Fruit fly (Drosophila melanogaster) whole organism, embryonic: Measurements from ENCODE around the gene CG43116.

Source experiments
- B-H2 ChIP-seq: fragments of 200-800 bp; sonication (Bioruptor generic); optimal IDR thresholded peaks from 2 replicates; lab custom pipeline; 2018; ENCODE audit warnings: missing biosample characterization, mild to moderate bottlenecking, missing genetic modification characterization
- C15 ChIP-seq: fragments of 200-800 bp; sonication (Bioruptor generic); IDR thresholded peaks from 3 replicates; pipeline ENCODE4 v1.3.6; 2022; ENCODE audit warnings: missing biosample characterization, missing genetic modification characterization
- CG10565 ChIP-seq: fragments of 200-800 bp; sonication (Bioruptor generic); optimal IDR thresholded peaks from 3 replicates; lab custom pipeline; 2016; ENCODE audit warnings: missing biosample characterization, mild to moderate bottlenecking, missing genetic modification characterization
- CG10959 ChIP-seq: fragments of 200-800 bp; sonication (Bioruptor generic); IDR thresholded peaks from 2 replicates; pipeline ENCODE4 v1.3.6; 2022; ENCODE audit warnings: missing biosample characterization, missing genetic modification characterization
- CG11456 ChIP-seq: fragments of 200-800 bp; sonication (Bioruptor generic); IDR thresholded peaks from 3 replicates; pipeline ENCODE4 v1.3.6; 2022; ENCODE audit warnings: missing biosample characterization, missing genetic modification characterization
- CG11696 ChIP-seq: fragments of 200-800 bp; sonication (Bioruptor generic); IDR thresholded peaks from 2 replicates; pipeline ENCODE4 v1.3.6; 2022; ENCODE audit warnings: missing biosample characterization, missing genetic modification characterization
- CG12155 ChIP-seq: fragments of 200-800 bp; sonication (Bioruptor generic); optimal IDR thresholded peaks from 3 replicates; lab custom pipeline; 2016; ENCODE audit warnings: missing biosample characterization, missing genetic modification characterization
- CG12942 ChIP-seq: fragments of 200-800 bp; sonication (Bioruptor generic); optimal IDR thresholded peaks from 3 replicates; lab custom pipeline; 2016; ENCODE audit warnings: missing biosample characterization, missing genetic modification characterization
- CG14014 ChIP-seq: fragments of 200-800 bp; sonication (Bioruptor generic); IDR thresholded peaks from 2 replicates; pipeline ENCODE4 v1.3.6; 2022; ENCODE audit warnings: missing biosample characterization, missing genetic modification characterization
- CG16813 ChIP-seq: fragments of 200-800 bp; sonication (Bioruptor generic); IDR thresholded peaks from 3 replicates; pipeline ENCODE4 v1.3.6; 2022; ENCODE audit warnings: missing biosample characterization, missing genetic modification characterization; ENCODE audit not compliant: partially characterized antibody
- CG17186 ChIP-seq: fragments of 200-800 bp; sonication (Bioruptor generic); optimal IDR thresholded peaks from 3 replicates; lab custom pipeline; 2017; ENCODE audit warnings: missing biosample characterization, missing genetic modification reagents, missing genetic modification characterization
- CG32767 ChIP-seq: fragments of 200-800 bp; sonication (Bioruptor generic); IDR thresholded peaks from 2 replicates; pipeline ENCODE4 v1.3.6; 2022; ENCODE audit warnings: missing biosample characterization, missing genetic modification characterization
- CG3281 ChIP-seq: fragments of 200-800 bp; sonication (Bioruptor generic); optimal IDR thresholded peaks from 3 replicates; lab custom pipeline; 2017; ENCODE audit warnings: missing biosample characterization, mild to moderate bottlenecking, missing genetic modification characterization
- CG42726 ChIP-seq: fragments of 200-800 bp; sonication (Bioruptor generic); IDR thresholded peaks from 2 replicates; pipeline ENCODE4 v1.3.6; 2022; ENCODE audit warnings: missing biosample characterization, missing genetic modification characterization; ENCODE audit not compliant: partially characterized antibody
- CG4424 ChIP-seq: fragments of 200-800 bp; sonication (Bioruptor generic); optimal IDR thresholded peaks from 3 replicates; lab custom pipeline; 2016; ENCODE audit warnings: missing biosample characterization, missing genetic modification characterization
- CG6254 ChIP-seq: fragments of 200-800 bp; sonication (Bioruptor generic); optimal IDR thresholded peaks from 3 replicates; lab custom pipeline; 2017; ENCODE audit warnings: mild to moderate bottlenecking, missing biosample characterization, missing genetic modification reagents, missing genetic modification characterization
- CG8290 ChIP-seq, 3 experiments: fragments of 200-800 bp; sonication (Bioruptor generic); optimal IDR thresholded peaks; 2 replicates each; lab custom pipeline; 2016 to 2019; ENCODE audit warnings: missing biosample characterization in 3 of 3, missing genetic modification characterization in 3 of 3, mild to moderate bottlenecking in 2 of 3, moderate library complexity in 1 of 3
- Dip3 ChIP-seq: fragments of 200-800 bp; sonication (Bioruptor generic); optimal IDR thresholded peaks from 3 replicates; lab custom pipeline; 2016; ENCODE audit warnings: missing biosample characterization, missing genetic modification characterization
- Eip74EF ChIP-seq, 2 experiments: fragments of 200-800 bp in 1 of 2; fragments of >200 bp in 1 of 2; sonication (Bioruptor generic) in 1 of 2; optimal IDR thresholded peaks; 2 replicates each; lab custom pipeline; 2017 to 2019; ENCODE audit warnings: missing biosample characterization in 2 of 2, missing genetic modification characterization in 2 of 2, mild to moderate bottlenecking in 1 of 2, moderate library complexity in 1 of 2
- Ets97D ChIP-seq: fragments of 200-800 bp; sonication (Bioruptor generic); optimal IDR thresholded peaks from 3 replicates; lab custom pipeline; 2016; ENCODE audit warnings: missing biosample characterization, missing genetic modification characterization
- Fer2 ChIP-seq: fragments of 200-800 bp; sonication (Bioruptor generic); optimal IDR thresholded peaks from 2 replicates; lab custom pipeline; 2018; ENCODE audit warnings: missing biosample characterization, mild to moderate bottlenecking, missing genetic modification characterization, moderate library complexity
- Gsc ChIP-seq: fragments of 200-800 bp; sonication (Bioruptor generic); IDR thresholded peaks from 2 replicates; pipeline ENCODE4 v1.3.6; 2022; ENCODE audit warnings: missing biosample characterization, missing genetic modification characterization
- Gug ChIP-seq: fragments of 200-800 bp; sonication (Bioruptor generic); IDR thresholded peaks from 4 replicates; pipeline ENCODE4 v1.3.6; 2022; ENCODE audit warnings: missing biosample characterization, missing genetic modification characterization
- PHDP ChIP-seq: fragments of 200-800 bp; sonication (Bioruptor generic); optimal IDR thresholded peaks from 3 replicates; lab custom pipeline; 2018; ENCODE audit warnings: missing biosample characterization, mild to moderate bottlenecking, missing genetic modification characterization, moderate library complexity
- Rfx ChIP-seq: fragments of 200-800 bp; sonication (Bioruptor generic); IDR thresholded peaks from 2 replicates; pipeline ENCODE4 v1.3.6; 2022; ENCODE audit warnings: missing biosample characterization, missing genetic modification characterization
- Sin3A ChIP-seq: fragments of >200 bp; optimal IDR thresholded peaks from 2 replicates; lab custom pipeline; 2018
- Trl ChIP-seq, 3 experiments: fragments of >200 bp in 2 of 3; fragments of 200-800 bp in 1 of 3; sonication (Bioruptor generic) in 1 of 3; optimal IDR thresholded peaks; 2 replicates in 1 of 3; 3 replicates in 2 of 3; lab custom pipeline; 2016 to 2017; ENCODE audit warnings: missing biosample characterization in 1 of 3, missing genetic modification characterization in 1 of 3
- ase ChIP-seq: fragments of 200-800 bp; sonication (Bioruptor generic); IDR thresholded peaks from 3 replicates; pipeline ENCODE4 v1.3.6; 2022; ENCODE audit warnings: missing biosample characterization, missing genetic modification characterization
- cas ChIP-seq: fragments of 200-800 bp; sonication (Bioruptor generic); IDR thresholded peaks from 2 replicates; pipeline ENCODE4 v1.3.6; 2022; ENCODE audit warnings: missing biosample characterization, missing genetic modification characterization
- cato ChIP-seq: fragments of 200-800 bp; sonication (Bioruptor generic); optimal IDR thresholded peaks from 2 replicates; lab custom pipeline; 2016; ENCODE audit warnings: missing biosample characterization, missing genetic modification characterization, borderline replicate concordance
- esg ChIP-seq: fragments of 200-800 bp; sonication (Bioruptor generic); conservative IDR thresholded peaks from 2 replicates; pipeline ENCODE4 v1.3.6; 2022; ENCODE audit warnings: missing biosample characterization, missing genetic modification characterization
- fd64A ChIP-seq: fragments of 200-800 bp; sonication (Bioruptor generic); optimal IDR thresholded peaks from 3 replicates; lab custom pipeline; 2018; ENCODE audit warnings: missing biosample characterization, mild to moderate bottlenecking, missing genetic modification characterization
- fru ChIP-seq: fragments of >200 bp; optimal IDR thresholded peaks from 2 replicates; lab custom pipeline; 2017
- grau ChIP-seq: fragments of 200-800 bp; optimal IDR thresholded peaks from 3 replicates; lab custom pipeline; 2019; ENCODE audit warnings: missing biosample characterization, mild to moderate bottlenecking, missing genetic modification characterization, moderate library complexity
- grn ChIP-seq: fragments of 200-800 bp; sonication (Bioruptor generic); optimal IDR thresholded peaks from 3 replicates; lab custom pipeline; 2017; ENCODE audit warnings: missing biosample characterization, missing genetic modification characterization
- gro ChIP-seq: fragments of 200-800 bp; sonication (Bioruptor generic); optimal IDR thresholded peaks from 2 replicates; lab custom pipeline; 2016; ENCODE audit warnings: missing biosample characterization, missing genetic modification characterization
- gt ChIP-seq: fragments of 200-800 bp; sonication (Bioruptor generic); IDR thresholded peaks from 2 replicates; pipeline ENCODE4 v1.3.6; 2022; ENCODE audit warnings: missing biosample characterization, missing genetic modification characterization
- hkb ChIP-seq, 2 experiments: fragments of 200-800 bp in 1 of 2; fragments of >200 bp in 1 of 2; sonication (Bioruptor generic) in 1 of 2; IDR thresholded peaks in 1 of 2; optimal IDR thresholded peaks in 1 of 2; 2 replicates each; pipeline versions ENCODE4 v1.3.6 to Lab custom; 2017 to 2022; ENCODE audit warnings: missing biosample characterization in 1 of 2, missing genetic modification characterization in 1 of 2
- luna ChIP-seq: fragments of 200-800 bp; sonication (Bioruptor generic); optimal IDR thresholded peaks from 2 replicates; lab custom pipeline; 2016; ENCODE audit warnings: missing biosample characterization, missing genetic modification characterization
- maf-S ChIP-seq: fragments of 200-800 bp; sonication (Bioruptor generic); optimal IDR thresholded peaks from 2 replicates; lab custom pipeline; 2016; ENCODE audit warnings: missing biosample characterization, missing genetic modification characterization
- repo ChIP-seq: fragments of 200-800 bp; sonication (Bioruptor generic); optimal IDR thresholded peaks from 2 replicates; lab custom pipeline; 2016; ENCODE audit warnings: missing biosample characterization, missing genetic modification characterization
- sna ChIP-seq: fragments of 200-800 bp; sonication (Bioruptor generic); IDR thresholded peaks from 2 replicates; pipeline ENCODE4 v1.3.6; 2022; ENCODE audit warnings: missing biosample characterization, missing genetic modification characterization; ENCODE audit not compliant: partially characterized antibody
- tna ChIP-seq: fragments of 200-800 bp; sonication (Bioruptor generic); IDR thresholded peaks from 2 replicates; pipeline ENCODE4 v1.3.6; 2022; ENCODE audit warnings: missing biosample characterization, missing genetic modification characterization; ENCODE audit not compliant: partially characterized antibody
- twi ChIP-seq: fragments of 200-800 bp; optimal IDR thresholded peaks from 2 replicates; lab custom pipeline; 2019; ENCODE audit warnings: missing biosample characterization, mild to moderate bottlenecking, missing genetic modification characterization, moderate library complexity
- unpg ChIP-seq: fragments of 200-800 bp; sonication (Bioruptor generic); optimal IDR thresholded peaks from 3 replicates; lab custom pipeline; 2018; ENCODE audit warnings: missing biosample characterization, mild to moderate bottlenecking, missing genetic modification characterization, moderate library complexity
- vnd ChIP-seq: fragments of 200-800 bp; sonication (Bioruptor generic); IDR thresholded peaks from 3 replicates; pipeline ENCODE4 v1.3.6; 2022; ENCODE audit warnings: missing biosample characterization, missing genetic modification characterization; ENCODE audit not compliant: partially characterized antibody
- zf30C ChIP-seq: fragments of 200-800 bp; sonication (Bioruptor generic); optimal IDR thresholded peaks from 3 replicates; lab custom pipeline; 2018; ENCODE audit warnings: missing biosample characterization, mild to moderate bottlenecking, missing genetic modification characterization

CG43116 gene

dm6 chr3R:26036153-26037144 lies 39.7 kb upstream of the CG43116 start (continued):
- TF ChIP-seq CG17186 (GFP tag; lab: Kevin White, UChicago) (peak; percentile 58), CG16813 (GFP tag; lab: Robert Waterston, UW) (0 out of 3 replicates have a peak, but pooled peaks have one; percentile 7), CG11456 (GFP tag; lab: Robert Waterston, UW) (no peak), CG12942 (GFP tag; lab: Kevin White, UChicago) (peak; percentile 30), CG32767 (GFP tag; lab: Robert Waterston, UW) (peak; percentile 55; the same call in 1 of the 2 replicates), tna (GFP tag; lab: Robert Waterston, UW) (no peak), PHDP (tag; lab: Kevin White, UChicago) (peak; percentile 89), cas (GFP tag; lab: Robert Waterston, UW) (no peak), CG11696 (GFP tag; lab: Robert Waterston, UW) (peak; percentile 98), Fer2 (peak; percentile 45), zf30C (GFP tag; lab: Kevin White, UChicago) (no peak), gro (GFP tag; lab: Kevin White, UChicago) (no peak), CG4424 (GFP tag; lab: Kevin White, UChicago) (peak; percentile 87), Eip74EF (GFP tag; optimal IDR thresholded peaks at IDR 0.05; lab: Kevin White, UChicago) (peak in 1 of 2 experiments; percentile 94), CG10565 (GFP tag; lab: Kevin White, UChicago) (peak; percentile 17), grn (GFP tag; lab: Kevin White, UChicago) (peak; percentile 45), C15 (GFP tag; lab: Robert Waterston, UW) (no peak), CG8290 (GFP tag; optimal IDR thresholded peaks at IDR 0.05; lab: Kevin White, UChicago) (peak; percentile 88), CG8290 (tag; optimal IDR thresholded peaks at IDR 0.05; lab: Kevin White, UChicago) (peak in 1 of 2 experiments; percentile 97), maf-S (peak; percentile 49), CG12155 (peak; percentile 43), grau (tag; lab: Kevin White, UChicago) (peak; percentile 91), unpg (GFP tag; lab: Kevin White, UChicago) (peak; percentile 90), twi (tag; lab: Kevin White, UChicago) (peak; percentile 95), Sin3A (lab: Kevin White, UChicago) (no peak), gt (peak; percentile 63; the same call in 1 of the 2 replicates), fd64A (GFP tag; lab: Kevin White, UChicago) (peak; percentile 84), B-H2 (GFP tag; lab: Kevin White, UChicago) (no peak), Rfx (GFP tag; lab: Robert Waterston, UW) (no peak), vnd (GFP tag; lab: Robert Waterston, UW) (no peak), Trl (optimal IDR thresholded peaks at IDR 0.05; lab: Kevin White, UChicago) (peak; percentile 0 to 97), Trl (GFP tag; optimal IDR thresholded peaks at IDR 0.05; lab: Kevin White, UChicago) (peak; percentile 23), Gsc (GFP tag; lab: Robert Waterston, UW) (peak; percentile 51; the same call in 1 of the 2 replicates), CG6254 (GFP tag; lab: Kevin White, UChicago) (peak; percentile 95), fru (no peak), sna (GFP tag; lab: Robert Waterston, UW) (no peak), CG14014 (GFP tag; lab: Robert Waterston, UW) (no peak), repo (GFP tag; lab: Kevin White, UChicago) (no peak), esg (GFP tag; lab: Robert Waterston, UW) (peak; percentile 59), cato (GFP tag; lab: Kevin White, UChicago) (peak; percentile 59), CG42726 (GFP tag; lab: Robert Waterston, UW) (no peak), Gug (GFP tag; lab: Robert Waterston, UW) (peak; percentile 17; the same call in 1 of the 4 replicates), Ets97D (GFP tag; lab: Kevin White, UChicago) (peak; percentile 40), CG3281 (peak; percentile 11), ase (GFP tag; lab: Robert Waterston, UW) (no peak; the same call in 2 of the 3 replicates), hkb (optimal IDR thresholded peaks at IDR 0.05; lab: Kevin White, UChicago) (no peak), hkb (GFP tag; IDR thresholded peaks at IDR 0.05; lab: Robert Waterston, UW) (no peak; the same call in 1 of the 2 replicates), CG10959 (GFP tag; lab: Robert Waterston, UW) (peak; percentile 85), luna (GFP tag; lab: Kevin White, UChicago) (no peak), Dip3 (no peak)
